Worm (Caenorhabditis elegans) whole organism, L4 larva: Measurements from ENCODE around the gene viro-2.

Experiments used
- F10B5.3 ChIP-seq: sonication (generic microtip); optimal IDR thresholded peaks from 2 replicates; lab custom pipeline; 2016; ENCODE audit warnings: mild to moderate bottlenecking, missing genetic modification characterization, missing compliant biosample characterization
- F26F4.8 ChIP-seq: fragments of 200-800 bp; sonication (Bioruptor generic); conservative IDR thresholded peaks from 2 replicates; pipeline ENCODE4 v1.3.6; 2022; ENCODE audit warnings: missing genetic modification characterization, missing compliant biosample characterization
- F44E2.7 ChIP-seq: fragments of 200-800 bp; sonication (Bioruptor generic); IDR thresholded peaks from 2 replicates; pipeline ENCODE4 v2.1.2; 2022; ENCODE audit warnings: missing genetic modification characterization, missing compliant biosample characterization
- R02D3.7 ChIP-seq: fragments of 150-350 bp; sonication (generic microtip); optimal IDR thresholded peaks from 3 replicates; lab custom pipeline; 2014; ENCODE audit warnings: missing biosample characterization, missing genetic modification characterization
- Y48G9A.11 ChIP-seq: fragments of 200-800 bp; sonication (Bioruptor generic); IDR thresholded peaks from 2 replicates; pipeline ENCODE4 v1.3.6; 2022; ENCODE audit warnings: missing genetic modification reagents, missing genetic modification characterization, missing compliant biosample characterization
- Y5F2A.4 ChIP-seq: fragments of 200-800 bp; sonication (Bioruptor generic); optimal IDR thresholded peaks from 2 replicates; lab custom pipeline; 2018; ENCODE audit warnings: mild to moderate bottlenecking, missing genetic modification characterization, missing compliant biosample characterization
- aly-2 ChIP-seq: sonication (generic microtip); optimal IDR thresholded peaks from 2 replicates; lab custom pipeline; 2018; ENCODE audit warnings: missing biosample characterization, missing genetic modification characterization
- arid-1 ChIP-seq: fragments of 200-800 bp; sonication (Bioruptor generic); conservative IDR thresholded peaks from 2 replicates; pipeline ENCODE4 v1.3.6; 2022; ENCODE audit warnings: missing genetic modification reagents, missing genetic modification characterization, missing compliant biosample characterization
- attf-4 ChIP-seq: sonication (generic microtip); optimal IDR thresholded peaks from 3 replicates; lab custom pipeline; 2017; ENCODE audit warnings: missing biosample characterization, missing genetic modification characterization
- ces-1 ChIP-seq: fragments of 150-350 bp; sonication (generic microtip); optimal IDR thresholded peaks from 4 replicates; lab custom pipeline; 2014; ENCODE audit warnings: missing biosample characterization, missing genetic modification reagents, missing genetic modification characterization
- daf-12 ChIP-seq: fragments of 150-350 bp; optimal IDR thresholded peaks from 2 replicates; lab custom pipeline; 2014; ENCODE audit warnings: missing biosample characterization, missing genetic modification reagents, missing genetic modification characterization
- daf-16 ChIP-seq, 3 experiments: sonication (generic microtip); optimal IDR thresholded peaks; 2 replicates each; lab custom pipeline; 2016 to 2017; ENCODE audit warnings: missing genetic modification characterization in 3 of 3, missing genetic modification reagents in 3 of 3, mild to moderate bottlenecking in 2 of 3, missing compliant biosample characterization in 2 of 3, missing biosample characterization in 1 of 3, moderate library complexity in 1 of 3
- daf-19 ChIP-seq: fragments of 200-800 bp; sonication (Bioruptor generic); conservative IDR thresholded peaks from 2 replicates; pipeline ENCODE4 v1.3.6; 2022; ENCODE audit warnings: missing genetic modification characterization, missing compliant biosample characterization
- daf-8 ChIP-seq: fragments of 200-800 bp; sonication (Bioruptor generic); IDR thresholded peaks from 2 replicates; pipeline ENCODE4 v1.3.6; 2022; ENCODE audit warnings: missing genetic modification characterization, missing compliant biosample characterization
- dmd-8 ChIP-seq: fragments of 200-800 bp; sonication (Bioruptor generic); IDR thresholded peaks from 2 replicates; pipeline ENCODE4 v1.3.6; 2022; ENCODE audit warnings: missing genetic modification characterization, missing compliant biosample characterization
- duxl-1 ChIP-seq: sonication (generic microtip); optimal IDR thresholded peaks from 2 replicates; lab custom pipeline; 2016; ENCODE audit warnings: mild to moderate bottlenecking, missing genetic modification characterization, moderate library complexity, missing compliant biosample characterization; ENCODE audit not compliant: poor library complexity
- gei-8 ChIP-seq: fragments of 200-800 bp; sonication (Bioruptor generic); optimal IDR thresholded peaks from 2 replicates; lab custom pipeline; 2018; ENCODE audit warnings: mild to moderate bottlenecking, missing genetic modification characterization, missing compliant biosample characterization
- hif-1 ChIP-seq, 2 experiments: sonication (generic microtip); optimal IDR thresholded peaks; 2 replicates each; lab custom pipeline; 2016 to 2017; ENCODE audit warnings: missing compliant biosample characterization in 2 of 2, missing genetic modification characterization in 2 of 2, missing genetic modification reagents in 2 of 2, missing genotype in 2 of 2, mild to moderate bottlenecking in 1 of 2
- hlh-11 ChIP-seq: fragments of 200-800 bp; sonication (Bioruptor generic); optimal IDR thresholded peaks from 2 replicates; lab custom pipeline; 2018; ENCODE audit warnings: mild to moderate bottlenecking, missing genetic modification characterization, missing compliant biosample characterization
- hmg-1.1 ChIP-seq: fragments of 200-800 bp; sonication (Bioruptor generic); IDR thresholded peaks from 2 replicates; pipeline ENCODE4 v1.3.6; 2022; ENCODE audit warnings: missing genetic modification reagents, missing genetic modification characterization, missing compliant biosample characterization
- jun-1 ChIP-seq: fragments of 150-350 bp; optimal IDR thresholded peaks from 2 replicates; lab custom pipeline; 2014; ENCODE audit warnings: missing biosample characterization, missing genetic modification reagents, missing genetic modification characterization
- lin-1 ChIP-seq: fragments of 200-800 bp; sonication (Bioruptor generic); IDR thresholded peaks from 2 replicates; pipeline ENCODE4 v1.3.6; 2022; ENCODE audit warnings: missing genetic modification reagents, missing genetic modification characterization, missing compliant biosample characterization
- lsy-2 ChIP-seq, 2 experiments: fragments of 150-350 bp in 1 of 2; sonication (generic microtip) in 1 of 2; optimal IDR thresholded peaks; 2 replicates each; lab custom pipeline; 2014 to 2017; ENCODE audit warnings: missing biosample characterization in 2 of 2, missing genetic modification characterization in 2 of 2
- madf-9 ChIP-seq: fragments of 200-800 bp; sonication (Bioruptor generic); conservative IDR thresholded peaks from 2 replicates; pipeline ENCODE4 v1.3.6; 2022; ENCODE audit warnings: missing genetic modification reagents, missing genetic modification characterization, missing compliant biosample characterization
- mep-1 ChIP-seq: fragments of 150-350 bp; sonication (generic microtip); optimal IDR thresholded peaks from 3 replicates; lab custom pipeline; 2014; ENCODE audit warnings: missing biosample characterization, missing genetic modification characterization
- nhr-10 ChIP-seq: fragments of 150-350 bp; optimal IDR thresholded peaks from 2 replicates; lab custom pipeline; 2014; ENCODE audit warnings: missing biosample characterization, missing genetic modification characterization
- nhr-111 ChIP-seq: fragments of 200-800 bp; sonication (Bioruptor generic); optimal IDR thresholded peaks from 2 replicates; lab custom pipeline; 2018; ENCODE audit warnings: mild to moderate bottlenecking, missing genetic modification characterization, missing compliant biosample characterization
- nhr-237 ChIP-seq: sonication (generic microtip); optimal IDR thresholded peaks from 2 replicates; lab custom pipeline; 2017; ENCODE audit warnings: missing biosample characterization, missing genetic modification characterization
- nhr-28 ChIP-seq: fragments of 150-350 bp; optimal IDR thresholded peaks from 2 replicates; lab custom pipeline; 2014; ENCODE audit warnings: missing biosample characterization, missing genetic modification characterization
- nhr-41 ChIP-seq: fragments of 200-800 bp; sonication (Bioruptor generic); IDR thresholded peaks from 2 replicates; pipeline ENCODE4 v1.3.6; 2022; ENCODE audit warnings: missing genetic modification reagents, missing genetic modification characterization, missing compliant biosample characterization
- nhr-48 ChIP-seq: sonication (generic microtip); optimal IDR thresholded peaks from 2 replicates; lab custom pipeline; 2016; ENCODE audit warnings: mild to moderate bottlenecking, missing genetic modification characterization, missing compliant biosample characterization
- nhr-6 ChIP-seq: fragments of 150-350 bp; optimal IDR thresholded peaks from 2 replicates; lab custom pipeline; 2014; ENCODE audit warnings: missing biosample characterization, missing genetic modification characterization
- nhr-76 ChIP-seq: fragments of 150-350 bp; optimal IDR thresholded peaks from 2 replicates; lab custom pipeline; 2014; ENCODE audit warnings: missing biosample characterization, missing genetic modification characterization
- nhr-77 ChIP-seq: fragments of 150-350 bp; optimal IDR thresholded peaks from 2 replicates; lab custom pipeline; 2014; ENCODE audit warnings: missing biosample characterization, missing genetic modification characterization
- pha-4 ChIP-seq, 2 experiments: fragments of 150-350 bp in 1 of 2; fragments of 200-800 bp in 1 of 2; sonication (Bioruptor generic) in 1 of 2; IDR thresholded peaks in 1 of 2; optimal IDR thresholded peaks in 1 of 2; 2 replicates each; pipeline versions ENCODE4 v1.3.6 to Lab custom; 2014 to 2022; ENCODE audit warnings: missing genetic modification characterization in 2 of 2, missing genetic modification reagents in 2 of 2, missing biosample characterization in 1 of 2, missing compliant biosample characterization in 1 of 2
- php-3 ChIP-seq: fragments of 200-800 bp; sonication (Bioruptor generic); IDR thresholded peaks from 2 replicates; pipeline ENCODE4 v1.3.6; 2022; ENCODE audit warnings: missing genetic modification reagents, missing genetic modification characterization, missing compliant biosample characterization
- pqm-1 ChIP-seq: sonication (generic microtip); optimal IDR thresholded peaks from 2 replicates; lab custom pipeline; 2017; ENCODE audit warnings: missing biosample characterization, missing genetic modification characterization
- rbr-2 ChIP-seq: sonication (generic microtip); optimal IDR thresholded peaks from 2 replicates; lab custom pipeline; 2016; ENCODE audit warnings: missing genotype, missing genetic modification characterization, missing compliant biosample characterization
- saeg-2 ChIP-seq: fragments of 200-800 bp; sonication (Bioruptor generic); IDR thresholded peaks from 2 replicates; pipeline ENCODE4 v1.3.6; 2022; ENCODE audit warnings: missing genetic modification reagents, missing genetic modification characterization, missing compliant biosample characterization
- sdz-12 ChIP-seq: fragments of 200-800 bp; sonication (Bioruptor generic); optimal IDR thresholded peaks from 2 replicates; lab custom pipeline; 2018; ENCODE audit warnings: mild to moderate bottlenecking, missing genetic modification characterization, missing compliant biosample characterization
- set-16 ChIP-seq: fragments of 200-800 bp; sonication (Bioruptor generic); IDR thresholded peaks from 2 replicates; pipeline ENCODE4 v1.3.6; 2022; ENCODE audit warnings: missing genetic modification reagents, missing genetic modification characterization, missing compliant biosample characterization
- skn-1 ChIP-seq: fragments of 150-350 bp; optimal IDR thresholded peaks from 2 replicates; lab custom pipeline; 2014; ENCODE audit warnings: missing biosample characterization, missing genetic modification characterization
- spr-1 ChIP-seq: sonication (generic microtip); optimal IDR thresholded peaks from 2 replicates; lab custom pipeline; 2016; ENCODE audit warnings: mild to moderate bottlenecking, missing genetic modification characterization, missing compliant biosample characterization
- spr-3 ChIP-seq: fragments of 200-800 bp; sonication (Bioruptor generic); optimal IDR thresholded peaks from 2 replicates; lab custom pipeline; 2018; ENCODE audit warnings: mild to moderate bottlenecking, missing genetic modification characterization, missing compliant biosample characterization
- tra-1 ChIP-seq: fragments of 200-800 bp; sonication (Bioruptor generic); IDR thresholded peaks from 2 replicates; pipeline ENCODE4 v1.3.6; 2022; ENCODE audit warnings: missing genetic modification reagents, missing genetic modification characterization, missing compliant biosample characterization
- unc-62 ChIP-seq, 3 experiments: fragments of 150-350 bp in 1 of 3; sonication (generic microtip); optimal IDR thresholded peaks in 2 of 3; peaks in 1 of 3; 1 replicate in 1 of 3; 2 replicates in 2 of 3; lab custom pipeline; 2014 to 2017; ENCODE audit warnings: missing biosample characterization in 3 of 3, missing genetic modification characterization in 3 of 3, missing genetic modification reagents in 3 of 3, missing genotype in 1 of 3
- zag-1 ChIP-seq: fragments of 150-350 bp; optimal IDR thresholded peaks from 2 replicates; lab custom pipeline; 2014; ENCODE audit warnings: missing biosample characterization, missing genetic modification characterization
- zfp-2 ChIP-seq: sonication (generic microtip); optimal IDR thresholded peaks from 2 replicates; lab custom pipeline; 2016; ENCODE audit warnings: mild to moderate bottlenecking, missing genetic modification characterization, missing compliant biosample characterization
- zfp-3 ChIP-seq: fragments of 200-800 bp; sonication (Bioruptor generic); conservative IDR thresholded peaks from 2 replicates; pipeline ENCODE4 v1.3.6; 2022; ENCODE audit warnings: missing genetic modification reagents, missing genetic modification characterization, missing compliant biosample characterization
- ztf-11 ChIP-seq: fragments of 150-350 bp; optimal IDR thresholded peaks from 2 replicates; lab custom pipeline; 2014; ENCODE audit warnings: missing biosample characterization, missing genetic modification characterization

Gene viro-2

ce11 chrIII:7165816-7166229, 37.1 kb downstream of the viro-2 start (continued):
- TF ChIP-seq daf-16 (GFP tag; optimal IDR thresholded peaks at IDR 0.05; lab: Kevin White, UChicago) (peak in 1 of 2 experiments; percentile 28), daf-16 (tag; optimal IDR thresholded peaks at IDR 0.05; lab: Kevin White, UChicago) (peak; percentile 92), daf-12 (tag; lab: Kevin White, UChicago) (no peak), rbr-2 (tag; lab: Kevin White, UChicago) (peak; percentile 19), nhr-111 (no peak), nhr-41 (GFP tag; lab: Robert Waterston, UW) (no peak), zag-1 (tag; lab: Kevin White, UChicago) (no peak), zfp-2 (tag; lab: Kevin White, UChicago) (no peak), hlh-11 (peak; percentile 89), aly-2 (tag; lab: Kevin White, UChicago) (no peak), jun-1 (tag; lab: Kevin White, UChicago) (peak; percentile 29), nhr-76 (tag; lab: Kevin White, UChicago) (no peak), lsy-2 (tag; optimal IDR thresholded peaks at IDR 0.05; lab: Kevin White, UChicago) (peak in 1 of 2 experiments; percentile 70), Y48G9A.11 (GFP tag; lab: Robert Waterston, UW) (no peak), nhr-77 (peak; percentile 2), daf-8 (GFP tag; lab: Robert Waterston, UW) (no peak), spr-3 (GFP tag; lab: Kevin White, UChicago) (no peak), F10B5.3 (no peak), F44E2.7 (GFP tag; lab: Robert Waterston, UW) (no peak), hif-1 (tag; optimal IDR thresholded peaks at IDR 0.05; lab: Kevin White, UChicago) (peak in 1 of 2 experiments; percentile 63), ces-1 (no peak), pqm-1 (tag; lab: Kevin White, UChicago) (peak; percentile 96), Y5F2A.4 (GFP tag; lab: Kevin White, UChicago) (no peak), spr-1 (tag; lab: Kevin White, UChicago) (no peak), nhr-6 (tag; lab: Kevin White, UChicago) (peak; percentile 58), tra-1 (no peak), duxl-1 (tag; lab: Kevin White, UChicago) (no peak), ztf-11 (tag; lab: Kevin White, UChicago) (no peak), nhr-28 (tag; lab: Kevin White, UChicago) (peak; percentile 87), sdz-12 (GFP tag; lab: Kevin White, UChicago) (no peak), nhr-48 (tag; lab: Kevin White, UChicago) (peak; percentile 60), nhr-10 (tag; lab: Kevin White, UChicago) (no peak), dmd-8 (GFP tag; lab: Robert Waterston, UW) (no peak), daf-19 (no peak), gei-8 (GFP tag; lab: Kevin White, UChicago) (peak; percentile 53), hmg-1.1 (GFP tag; lab: Robert Waterston, UW) (peak; percentile 8; the same call in 1 of the 2 replicates), mep-1 (tag; lab: Kevin White, UChicago) (peak; percentile 66), unc-62 (GFP tag; optimal IDR thresholded peaks at IDR 0.05 in 1 of 2; lab: Kevin White, UChicago) (peak in 1 of 2 experiments; percentile 38), unc-62 (tag; optimal IDR thresholded peaks at IDR 0.05; lab: Kevin White, UChicago) (no peak), pha-4 (GFP tag; IDR thresholded peaks at IDR 0.05; lab: Robert Waterston, UW) (no peak), pha-4 (tag; optimal IDR thresholded peaks at IDR 0.05; lab: Kevin White, UChicago) (peak; percentile 9), lin-1 (GFP tag; lab: Robert Waterston, UW) (peak; percentile 67), skn-1 (no peak), php-3 (GFP tag; lab: Robert Waterston, UW) (peak; percentile 52), nhr-237 (tag; lab: Kevin White, UChicago) (no peak), R02D3.7 (no peak), saeg-2 (peak; percentile 58; the same call in 1 of the 2 replicates), zfp-3 (GFP tag; lab: Robert Waterston, UW) (no peak), arid-1 (GFP tag; lab: Robert Waterston, UW) (no peak), madf-9 (GFP tag; lab: Robert Waterston, UW) (no peak), F26F4.8 (GFP tag; lab: Robert Waterston, UW) (no peak), set-16 (GFP tag; lab: Robert Waterston, UW) (no peak), attf-4 (no peak)
